Fruit fly (Drosophila melanogaster) whole organism, prepupa: ENCODE results near the gene CG42305.

Experiments used
- CG10631 ChIP-seq: fragments of 200-800 bp; sonication (Bioruptor generic); optimal IDR thresholded peaks from 2 replicates; lab custom pipeline; 2016; ENCODE audit warnings: missing biosample characterization, missing genetic modification characterization
- CG10669 ChIP-seq: fragments of 200-800 bp; sonication (Bioruptor generic); optimal IDR thresholded peaks from 3 replicates; lab custom pipeline; 2018; ENCODE audit warnings: missing biosample characterization, mild to moderate bottlenecking, missing genetic modification characterization, moderate library complexity
- CG11294 ChIP-seq: fragments of 200-800 bp; sonication (Bioruptor generic); IDR thresholded peaks from 2 replicates; pipeline ENCODE4 v1.3.6; 2022; ENCODE audit warnings: missing biosample characterization, missing genetic modification characterization
- CG11762 ChIP-seq: fragments of 200-800 bp; sonication (Bioruptor generic); optimal IDR thresholded peaks from 3 replicates; lab custom pipeline; 2016; ENCODE audit warnings: missing biosample characterization, missing genetic modification characterization; ENCODE audit not compliant: insufficient read depth
- CG1621 ChIP-seq: fragments of 200-800 bp; sonication (Bioruptor generic); optimal IDR thresholded peaks from 3 replicates; lab custom pipeline; 2018; ENCODE audit warnings: missing biosample characterization, mild to moderate bottlenecking, missing genetic modification characterization
- CG16779 ChIP-seq: fragments of 200-800 bp; sonication (Bioruptor generic); optimal IDR thresholded peaks from 3 replicates; lab custom pipeline; 2017; ENCODE audit warnings: missing biosample characterization, mild to moderate bottlenecking, missing genetic modification characterization
- CG3032 ChIP-seq: fragments of 200-800 bp; optimal IDR thresholded peaks from 2 replicates; lab custom pipeline; 2019; ENCODE audit warnings: missing biosample characterization, mild to moderate bottlenecking, missing genetic modification characterization, moderate library complexity
- CG31627 ChIP-seq: fragments of 200-800 bp; sonication (Bioruptor generic); optimal IDR thresholded peaks from 3 replicates; lab custom pipeline; 2016; ENCODE audit warnings: missing biosample characterization, missing genetic modification characterization
- CG32006 ChIP-seq: fragments of 200-800 bp; sonication (Bioruptor generic); optimal IDR thresholded peaks from 3 replicates; lab custom pipeline; 2017; ENCODE audit warnings: missing biosample characterization, mild to moderate bottlenecking, missing genetic modification characterization
- CG3919 ChIP-seq: fragments of 200-800 bp; sonication (Bioruptor generic); optimal IDR thresholded peaks from 3 replicates; lab custom pipeline; 2016; ENCODE audit warnings: missing biosample characterization, missing genetic modification characterization
- CG4318 ChIP-seq: fragments of 200-800 bp; sonication (Bioruptor generic); optimal IDR thresholded peaks from 3 replicates; lab custom pipeline; 2017; ENCODE audit warnings: missing biosample characterization, mild to moderate bottlenecking, missing genetic modification characterization
- CG6163 ChIP-seq: fragments of 200-800 bp; sonication (Bioruptor generic); IDR thresholded peaks from 3 replicates; pipeline ENCODE4 v1.3.6; 2022; ENCODE audit warnings: missing biosample characterization, missing genetic modification characterization
- CG6792 ChIP-seq: fragments of 200-800 bp; sonication (Bioruptor generic); optimal IDR thresholded peaks from 3 replicates; lab custom pipeline; 2016; ENCODE audit warnings: missing biosample characterization, missing genetic modification characterization
- CG6808 ChIP-seq: fragments of 200-800 bp; sonication (Bioruptor generic); optimal IDR thresholded peaks from 3 replicates; lab custom pipeline; 2017; ENCODE audit warnings: missing biosample characterization, missing genetic modification characterization, mild to moderate bottlenecking, moderate library complexity, missing genetic modification reagents
- CG7368 ChIP-seq: fragments of 200-800 bp; sonication (Bioruptor generic); optimal IDR thresholded peaks from 3 replicates; lab custom pipeline; 2016; ENCODE audit warnings: missing biosample characterization, missing genetic modification characterization
- CG8119 ChIP-seq: fragments of 200-800 bp; sonication (Bioruptor generic); IDR thresholded peaks from 3 replicates; pipeline ENCODE4 v1.3.6; 2022; ENCODE audit warnings: missing biosample characterization, missing genetic modification characterization
- CG8319 ChIP-seq: fragments of 200-800 bp; sonication (Bioruptor generic); optimal IDR thresholded peaks from 3 replicates; lab custom pipeline; 2016; ENCODE audit warnings: missing biosample characterization, missing genetic modification characterization
- CG9139 ChIP-seq: fragments of 200-800 bp; sonication (Bioruptor generic); optimal IDR thresholded peaks from 3 replicates; lab custom pipeline; 2017; ENCODE audit warnings: missing biosample characterization, mild to moderate bottlenecking, missing genetic modification characterization
- Eip78C ChIP-seq: fragments of 200-800 bp; sonication (Bioruptor generic); peaks from one replicate; lab custom pipeline; 2016; ENCODE audit warnings: missing biosample characterization, missing genetic modification characterization
- Eip93F ChIP-seq: fragments of 200-800 bp; sonication (Bioruptor generic); optimal IDR thresholded peaks from 2 replicates; lab custom pipeline; 2016; ENCODE audit warnings: missing biosample characterization, mild to moderate bottlenecking, missing genetic modification characterization
- Ets96B ChIP-seq: fragments of 200-800 bp; optimal IDR thresholded peaks from 2 replicates; lab custom pipeline; 2019; ENCODE audit warnings: missing biosample characterization, mild to moderate bottlenecking, missing genetic modification characterization, moderate library complexity
- Hr38 ChIP-seq: sonication (Bioruptor generic); optimal IDR thresholded peaks from 2 replicates; lab custom pipeline; 2016; ENCODE audit warnings: missing biosample characterization, missing genetic modification characterization
- Hr39 ChIP-seq: fragments of 200-800 bp; sonication (Bioruptor generic); optimal IDR thresholded peaks from 2 replicates; lab custom pipeline; 2016; ENCODE audit warnings: missing biosample characterization, missing genetic modification characterization
- Lpt ChIP-seq: fragments of 200-800 bp; sonication (Bioruptor generic); optimal IDR thresholded peaks from 3 replicates; lab custom pipeline; 2016; ENCODE audit warnings: missing biosample characterization, missing genetic modification characterization
- Met ChIP-seq: fragments of 200-800 bp; sonication (Bioruptor generic); optimal IDR thresholded peaks from 3 replicates; lab custom pipeline; 2016; ENCODE audit warnings: missing biosample characterization, missing genetic modification characterization
- OdsH ChIP-seq: fragments of 200-800 bp; sonication (Bioruptor generic); optimal IDR thresholded peaks from 3 replicates; lab custom pipeline; 2016; ENCODE audit warnings: missing biosample characterization, missing genetic modification characterization
- Smox ChIP-seq: fragments of 200-800 bp; sonication (Bioruptor generic); optimal IDR thresholded peaks from 3 replicates; lab custom pipeline; 2016; ENCODE audit warnings: missing biosample characterization, missing genetic modification characterization
- Sox102F ChIP-seq: fragments of 200-800 bp; sonication (Bioruptor generic); optimal IDR thresholded peaks from 2 replicates; lab custom pipeline; 2016; ENCODE audit warnings: missing biosample characterization, mild to moderate bottlenecking, missing genetic modification characterization
- achi ChIP-seq: fragments of 200-800 bp; sonication (Bioruptor generic); optimal IDR thresholded peaks from 3 replicates; lab custom pipeline; 2016; ENCODE audit warnings: missing biosample characterization, missing genetic modification characterization
- acj6 ChIP-seq: fragments of 200-800 bp; sonication (Bioruptor generic); optimal IDR thresholded peaks from 3 replicates; lab custom pipeline; 2016; ENCODE audit warnings: missing biosample characterization, missing genetic modification characterization
- dac ChIP-seq: fragments of 200-800 bp; sonication (Bioruptor generic); optimal IDR thresholded peaks from 2 replicates; lab custom pipeline; 2017; ENCODE audit warnings: missing biosample characterization, mild to moderate bottlenecking, missing genetic modification characterization
- dsx ChIP-seq: fragments of 200-800 bp; optimal IDR thresholded peaks from 3 replicates; lab custom pipeline; 2019; ENCODE audit warnings: missing biosample characterization, mild to moderate bottlenecking, missing genetic modification characterization, moderate library complexity; ENCODE audit not compliant: poor library complexity, severe bottlenecking
- eg ChIP-seq: fragments of 200-800 bp; sonication (Bioruptor generic); IDR thresholded peaks from 3 replicates; pipeline ENCODE4 v1.3.6; 2022; ENCODE audit warnings: missing biosample characterization, missing genetic modification characterization
- esn ChIP-seq: fragments of 200-800 bp; sonication (Bioruptor generic); optimal IDR thresholded peaks from 2 replicates; lab custom pipeline; 2016; ENCODE audit warnings: missing biosample characterization, mild to moderate bottlenecking, missing genetic modification characterization, moderate library complexity
- fd59A ChIP-seq: fragments of 200-800 bp; sonication (Bioruptor generic); optimal IDR thresholded peaks from 2 replicates; lab custom pipeline; 2017; ENCODE audit warnings: missing biosample characterization, mild to moderate bottlenecking, missing genetic modification characterization, missing genetic modification reagents
- fd85E ChIP-seq: fragments of 200-800 bp; sonication (Bioruptor generic); optimal IDR thresholded peaks from 3 replicates; lab custom pipeline; 2016; ENCODE audit warnings: missing biosample characterization, missing genetic modification characterization
- fkh ChIP-seq: fragments of 200-800 bp; sonication (Bioruptor generic); optimal IDR thresholded peaks from 3 replicates; lab custom pipeline; 2017; ENCODE audit warnings: missing biosample characterization, mild to moderate bottlenecking, missing genetic modification characterization, moderate library complexity
- lz ChIP-seq: fragments of 200-800 bp; sonication (Bioruptor generic); optimal IDR thresholded peaks from 3 replicates; lab custom pipeline; 2016; ENCODE audit warnings: missing biosample characterization, missing genetic modification characterization
- net ChIP-seq: fragments of 200-800 bp; sonication (Bioruptor generic); optimal IDR thresholded peaks from 3 replicates; lab custom pipeline; 2016; ENCODE audit warnings: missing biosample characterization, missing genetic modification characterization
- pdm3 ChIP-seq: fragments of 200-800 bp; sonication (Bioruptor generic); optimal IDR thresholded peaks from 3 replicates; lab custom pipeline; 2016; ENCODE audit warnings: missing biosample characterization, missing genetic modification characterization
- salr ChIP-seq, 2 experiments: fragments of 200-800 bp; sonication (Bioruptor generic); optimal IDR thresholded peaks; 3 replicates each; lab custom pipeline; 2016 to 2018; ENCODE audit warnings: missing biosample characterization in 2 of 2, missing genetic modification characterization in 2 of 2, mild to moderate bottlenecking in 1 of 2
- spab ChIP-seq: fragments of 200-800 bp; sonication (Bioruptor generic); optimal IDR thresholded peaks from 2 replicates; lab custom pipeline; 2017; ENCODE audit warnings: missing biosample characterization, mild to moderate bottlenecking, missing genetic modification characterization, missing genetic modification reagents
- ss ChIP-seq, 2 experiments: fragments of 200-800 bp; sonication (Bioruptor generic); optimal IDR thresholded peaks; 2 replicates in 1 of 2; 3 replicates in 1 of 2; lab custom pipeline; 2017 to 2018; ENCODE audit warnings: mild to moderate bottlenecking in 2 of 2, missing biosample characterization in 2 of 2, missing genetic modification characterization in 2 of 2, moderate library complexity in 1 of 2
- svp ChIP-seq: fragments of 200-800 bp; sonication (Bioruptor generic); peaks from one replicate; lab custom pipeline; 2016; ENCODE audit warnings: missing biosample characterization, missing genetic modification characterization
- topi ChIP-seq: fragments of 200-800 bp; sonication (Bioruptor generic); optimal IDR thresholded peaks from 3 replicates; lab custom pipeline; 2016; ENCODE audit warnings: missing biosample characterization, missing genetic modification characterization
- vri ChIP-seq: fragments of 200-800 bp; sonication (Bioruptor generic); optimal IDR thresholded peaks from 3 replicates; lab custom pipeline; 2016; ENCODE audit warnings: missing biosample characterization, mild to moderate bottlenecking, missing genetic modification characterization

CG42305 gene

dm6 chr2L:18826496-18827008, 14.1 kb downstream of the CG42305 start, which contains the start of gene Ugt36E1:
Gene Ugt36E1, plus strand, starts transcription at chr2L:18826770.
- no peak for TF ChIP-seq vri (GFP tag; lab: Kevin White, UChicago)
- TF ChIP-seq CG6808 (GFP tag; lab: Kevin White, UChicago): no peak
- TF ChIP-seq svp (GFP tag; lab: Kevin White, UChicago): peak; percentile 53
- TF ChIP-seq fd59A (GFP tag; lab: Kevin White, UChicago): no peak
- TF ChIP-seq fkh (GFP tag; lab: Kevin White, UChicago): no peak

dm6 chr2L:18830587-18831528, 18.4 kb downstream of the CG42305 start, which contains the start of the genes CG17597 and ScpX:
Gene CG17597, minus strand, starts transcription at chr2L:18831153.
Gene ScpX, plus strand, starts transcription at chr2L:18831229.
- no peak for TF ChIP-seq Hr38 (GFP tag; lab: Kevin White, UChicago)
- TF ChIP-seq CG8119 (GFP tag; lab: Robert Waterston, UW): peak; percentile 44; the same call in 2 of the 3 replicates
- peak; percentile 4 for TF ChIP-seq dac (GFP tag; lab: Kevin White, UChicago)
- TF ChIP-seq OdsH: peak; percentile 50
- peak; percentile 94 for TF ChIP-seq fkh (GFP tag; lab: Kevin White, UChicago)
- peak; percentile 78 for TF ChIP-seq CG10631 (GFP tag; lab: Kevin White, UChicago)
- TF ChIP-seq Eip93F: peak; percentile 71
- TF ChIP-seq achi (GFP tag; lab: Kevin White, UChicago): peak; percentile 65
- no peak for TF ChIP-seq Lpt
- no peak for TF ChIP-seq CG7368 (GFP tag; lab: Kevin White, UChicago)
- peak; percentile 54 to 59 for TF ChIP-seq ss (GFP tag; optimal IDR thresholded peaks at IDR 0.05; lab: Kevin White, UChicago)
- TF ChIP-seq CG16779 (tag; lab: Kevin White, UChicago): peak; percentile 64
- peak; percentile 48 for TF ChIP-seq CG6808 (GFP tag; lab: Kevin White, UChicago)
- peak; percentile 40 for TF ChIP-seq CG10669 (GFP tag; lab: Kevin White, UChicago)
- TF ChIP-seq svp (GFP tag; lab: Kevin White, UChicago): peak; percentile 97
- TF ChIP-seq CG9139 (GFP tag; lab: Kevin White, UChicago): peak; percentile 25
- no peak for TF ChIP-seq spab (GFP tag; lab: Kevin White, UChicago)
- peak; percentile 23 for TF ChIP-seq CG1621 (tag; lab: Kevin White, UChicago)
- TF ChIP-seq topi (GFP tag; lab: Kevin White, UChicago): peak; percentile 52
- TF ChIP-seq Ets96B: peak; percentile 62
- TF ChIP-seq pdm3: peak; percentile 74
- peak; percentile 65 for TF ChIP-seq lz
- TF ChIP-seq vri (GFP tag; lab: Kevin White, UChicago): peak; percentile 22
- peak; percentile 73 for TF ChIP-seq Hr39
- no peak for TF ChIP-seq acj6 (GFP tag; lab: Kevin White, UChicago)
- peak; percentile 55 for TF ChIP-seq CG3032
- no peak for TF ChIP-seq CG4318 (GFP tag; lab: Kevin White, UChicago)
- peak; percentile 74 for TF ChIP-seq CG31627 (GFP tag; lab: Kevin White, UChicago)
- TF ChIP-seq Met: peak; percentile 67
- TF ChIP-seq Eip78C (GFP tag; lab: Kevin White, UChicago): peak; percentile 69
- no peak for TF ChIP-seq Smox (GFP tag; lab: Kevin White, UChicago)
- no peak for TF ChIP-seq CG11762 (GFP tag; lab: Kevin White, UChicago)
- no peak for TF ChIP-seq CG11294
- TF ChIP-seq dsx: peak; percentile 16
- TF ChIP-seq CG8319 (GFP tag; lab: Kevin White, UChicago): peak; percentile 38
- 0 out of 3 replicates have a peak, but pooled peaks have one; percentile 17 for TF ChIP-seq eg (GFP tag; lab: Robert Waterston, UW)
- peak; percentile 18 to 56 for TF ChIP-seq salr (GFP tag; optimal IDR thresholded peaks at IDR 0.05; lab: Kevin White, UChicago)
- peak; percentile 21 for TF ChIP-seq CG6792 (GFP tag; lab: Kevin White, UChicago)
- no peak; the same call in 2 of the 3 replicates for TF ChIP-seq CG6163
- TF ChIP-seq CG32006 (GFP tag; lab: Kevin White, UChicago): peak; percentile 60
- TF ChIP-seq net (GFP tag; lab: Kevin White, UChicago): no peak
- no peak for TF ChIP-seq fd85E (GFP tag; lab: Kevin White, UChicago)
- TF ChIP-seq esn (GFP tag; lab: Kevin White, UChicago): peak; percentile 76
- peak; percentile 57 for TF ChIP-seq Sox102F (GFP tag; lab: Kevin White, UChicago)
- TF ChIP-seq CG3919 (GFP tag; lab: Kevin White, UChicago): peak; percentile 46
